Fruit fly (Drosophila melanogaster) S2 (cell line): Measurements from ENCODE around the gene Ser7.

Experiments
- CG8478 ChIP-seq: fragments of >200 bp; optimal IDR thresholded peaks from 2 replicates; lab custom pipeline; 2018
- CTCF ChIP-seq, 2 experiments: fragments of >200 bp; optimal IDR thresholded peaks; 2 replicates each; lab custom pipeline; 2018

- no peak for TF ChIP-seq CG8478
- TF ChIP-seq CTCF (optimal IDR thresholded peaks at IDR 0.05; lab: Kevin White, UChicago), result no peak
These were observed 27.8 kb downstream of the Ser7 start for dm6 chrX:9892834-9893233.
